Worm (Caenorhabditis elegans): ENCODE measurements around the gene slc-17.8.
A peak's percentile ranks its signal among the peaks of the same experiment; 100 is the strongest.

The slc-17.8 gene

DNA sequence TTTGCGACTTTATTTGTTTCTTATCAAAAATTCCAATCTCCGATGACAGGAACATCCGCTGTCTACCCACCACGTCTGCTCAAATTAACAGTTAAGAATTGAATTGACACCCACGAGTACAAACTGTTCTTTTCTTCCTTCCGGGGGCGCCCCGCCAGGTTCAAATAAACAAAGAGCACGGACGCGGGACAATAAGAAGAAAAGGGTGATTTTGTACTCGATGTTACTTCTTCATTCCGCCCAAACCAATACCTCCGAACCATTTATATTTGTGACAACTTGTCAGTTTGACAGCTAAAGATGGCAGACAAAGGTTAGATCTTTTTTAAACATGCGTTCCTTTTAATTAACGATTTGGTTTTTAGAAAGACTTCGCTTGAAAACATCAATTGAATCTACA, 19.6 kb downstream of the slc-17.8 start, which contains the start of gene otpl-6:
TSS of gene otpl-6 (plus strand) at position 301 of the 400 bp plus-strand sequence.
- TF ChIP-seq aptf-3 (GFP tag; IDR thresholded peaks at IDR 0.05) (no peak), ZK185.1 (tag; optimal IDR thresholded peaks at IDR 0.05; ENCODE audit: poor library complexity, severe bottlenecking) (no peak), bed-1 (GFP tag; IDR thresholded peaks at IDR 0.05) (no peak), B0035.1 (tag; optimal IDR thresholded peaks at IDR 0.05) (no peak)

DNA sequence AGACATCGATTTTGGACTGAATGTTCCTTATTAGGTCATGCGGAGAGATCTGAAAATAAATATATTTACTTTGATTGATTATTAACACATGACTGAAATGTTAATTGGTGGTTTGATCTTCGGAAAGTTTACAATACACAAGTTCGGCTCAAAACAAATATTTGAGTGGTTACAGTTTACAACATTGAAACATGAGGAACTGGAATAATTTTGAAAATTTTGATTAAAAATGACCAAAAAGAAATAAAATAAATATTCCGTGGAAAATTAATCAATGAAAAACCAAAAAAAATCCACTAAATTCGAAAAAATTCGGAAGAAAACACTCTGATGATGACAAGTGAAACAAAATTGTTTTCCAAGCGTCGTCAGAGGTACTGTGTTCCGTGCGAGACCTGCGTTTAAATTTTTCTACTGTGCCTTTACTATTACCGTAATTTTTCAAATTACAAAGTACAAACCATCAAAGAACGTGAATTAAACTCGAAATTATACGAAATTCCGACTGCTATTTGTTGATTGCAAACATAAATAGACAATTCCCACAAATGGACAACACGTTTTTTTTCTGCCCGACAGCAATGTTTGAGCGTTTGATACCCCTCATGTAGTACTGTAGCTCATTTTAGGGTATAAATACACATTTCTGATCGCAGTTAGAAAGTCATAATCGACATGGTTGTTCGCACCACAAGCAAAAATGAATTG, 24.4 kb downstream of the slc-17.8 start, which contains the start of the genes F45F2.11 and otpl-7:
TSS of gene F45F2.11 (minus strand) at position 51 of the 708 bp plus-strand sequence.
TSS of gene otpl-7 (plus strand) at position 658 of the 708 bp plus-strand sequence.
- TF ChIP-seq lsl-1 (GFP tag; optimal IDR thresholded peaks at IDR 0.05), result peak; percentile 94
- TF ChIP-seq K12H6.12 (tag; optimal IDR thresholded peaks at IDR 0.05), result no peak
- TF ChIP-seq efl-1 (GFP tag; optimal IDR thresholded peaks at IDR 0.05), result peak; percentile 2
- no peak for TF ChIP-seq unc-62 (GFP tag; optimal IDR thresholded peaks at IDR 0.05)
- TF ChIP-seq bed-2 (GFP tag; IDR thresholded peaks at IDR 0.05), result no peak
- no peak for TF ChIP-seq ccch-3 (GFP tag; optimal IDR thresholded peaks at IDR 0.05)
- TF ChIP-seq xnd-1 (tag; optimal IDR thresholded peaks at IDR 0.05), result peak; percentile 94
- TF ChIP-seq madf-3 (GFP tag; IDR thresholded peaks at IDR 0.05), result 0 out of 2 replicates have a peak, but pooled peaks have one; percentile 35
- peak; percentile 89 for TF ChIP-seq madf-6 (GFP tag; IDR thresholded peaks at IDR 0.05)
- no peak for TF ChIP-seq lin-35 (GFP tag; optimal IDR thresholded peaks at IDR 0.05)
- no peak for TF ChIP-seq nhr-120 (GFP tag; IDR thresholded peaks at IDR 0.05)
- TF ChIP-seq let-526 (GFP tag; IDR thresholded peaks at IDR 0.05), result no peak
- no peak for TF ChIP-seq ekl-4 (GFP tag; IDR thresholded peaks at IDR 0.05)
- no peak for TF ChIP-seq F22D6.2 (tag; optimal IDR thresholded peaks at IDR 0.05)
- no peak for TF ChIP-seq ceh-100 (GFP tag; IDR thresholded peaks at IDR 0.05)
- TF ChIP-seq D2030.7 (GFP tag; IDR thresholded peaks at IDR 0.05), result peak; percentile 28; the same call in 1 of the 2 replicates
- TF ChIP-seq ceh-27 (GFP tag; optimal IDR thresholded peaks at IDR 0.05), result no peak
- TF ChIP-seq Y56A3A.18 (GFP tag; IDR thresholded peaks at IDR 0.05), result no peak
- peak; percentile 91 for TF ChIP-seq F33H1.4 (GFP tag; IDR thresholded peaks at IDR 0.05)
- peak; percentile 69 for TF ChIP-seq him-1 (tag; optimal IDR thresholded peaks at IDR 0.05)
- no peak for TF ChIP-seq lag-1 (GFP tag; IDR thresholded peaks at IDR 0.05)
- peak; percentile 50 for TF ChIP-seq madf-8 (GFP tag; conservative IDR thresholded peaks at IDR 0.05)
- peak; percentile 8 for TF ChIP-seq tbp1 (GFP tag; optimal IDR thresholded peaks at IDR 0.05)
- TF ChIP-seq hlh-12 (tag; optimal IDR thresholded peaks at IDR 0.05), result no peak

DNA sequence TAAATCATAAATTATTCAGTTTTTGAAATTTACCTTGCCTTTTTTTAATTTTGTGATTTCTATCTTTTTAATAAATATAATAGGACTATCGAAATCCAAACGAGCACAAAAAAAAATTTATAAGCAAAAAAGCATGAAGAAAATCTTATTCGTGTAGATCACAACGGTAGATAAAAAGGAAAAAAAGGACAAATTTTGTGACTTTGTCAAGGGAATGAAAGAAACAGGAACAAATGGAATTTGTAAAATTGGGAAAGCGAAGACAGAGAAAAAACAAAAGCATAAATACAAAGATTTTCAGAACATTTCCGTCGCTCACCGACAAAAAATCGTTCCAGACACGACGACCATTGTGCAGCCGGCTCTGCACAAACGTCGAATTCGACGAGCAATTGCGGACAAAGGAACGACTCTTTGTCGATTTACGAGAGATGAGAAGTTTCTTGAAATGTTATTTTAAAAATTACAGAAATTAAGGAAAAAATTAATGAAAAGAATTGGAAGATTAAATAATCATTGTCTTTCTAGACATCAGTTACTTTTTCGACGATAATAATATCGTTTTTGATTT, 26.5 kb downstream of the slc-17.8 start, which contains the start of gene F45F2.10:
TSS of gene F45F2.10 (minus strand) at position 51 of the 571 bp plus-strand sequence.
- peak; percentile 41; the same call in 1 of the 2 replicates for TF ChIP-seq dox-1 (GFP tag; IDR thresholded peaks at IDR 0.05)
- no peak for TF ChIP-seq mcd-1 (GFP tag; IDR thresholded peaks at IDR 0.05)
- TF ChIP-seq ceh-40 (GFP tag; IDR thresholded peaks at IDR 0.05), result no peak
- no peak for TF ChIP-seq nfya-2 (GFP tag; IDR thresholded peaks at IDR 0.05)
- no peak for TF ChIP-seq T26A5.8 (tag; optimal IDR thresholded peaks at IDR 0.05)
- TF ChIP-seq snpc-1.1 (tag; optimal IDR thresholded peaks at IDR 0.05; ENCODE audit: insufficient read depth), result no peak
- TF ChIP-seq lir-1 (GFP tag; conservative IDR thresholded peaks at IDR 0.05), result no peak
- TF ChIP-seq athp-1 (tag; optimal IDR thresholded peaks at IDR 0.05), result no peak
- TF ChIP-seq ceh-27 (GFP tag; optimal IDR thresholded peaks at IDR 0.05), result no peak
- no peak for TF ChIP-seq ceh-100 (GFP tag; IDR thresholded peaks at IDR 0.05)
- no peak for TF ChIP-seq Y53F4B.3 (GFP tag; IDR thresholded peaks at IDR 0.05)
- TF ChIP-seq ztf-6 (GFP tag; IDR thresholded peaks at IDR 0.05), result no peak
- no peak for TF ChIP-seq F10E7.11 (tag; optimal IDR thresholded peaks at IDR 0.05)
- TF ChIP-seq tbp1 (GFP tag; optimal IDR thresholded peaks at IDR 0.05), result peak; percentile 17
